Worm (Caenorhabditis elegans) whole organism, mixed stage, embryonic: Measurements from ENCODE around the gene F13B9.2.

ENCODE experiments used
- M03D4.4 ChIP-seq: sonication (generic microtip); optimal IDR thresholded peaks from 2 replicates; lab custom pipeline; 2017; ENCODE audit warnings: mild to moderate bottlenecking, missing genetic modification characterization, missing compliant biosample characterization
- blmp-1 ChIP-seq: fragments of 150-350 bp; optimal IDR thresholded peaks from 2 replicates; lab custom pipeline; 2014; ENCODE audit warnings: missing biosample characterization, missing genetic modification characterization
- ceh-39 ChIP-seq: fragments of 150-350 bp; optimal IDR thresholded peaks from 2 replicates; lab custom pipeline; 2014; ENCODE audit warnings: missing biosample characterization, missing genetic modification characterization
- ces-1 ChIP-seq: fragments of 150-350 bp; optimal IDR thresholded peaks from 2 replicates; lab custom pipeline; 2014; ENCODE audit warnings: missing biosample characterization, missing genetic modification reagents, missing genetic modification characterization
- drap-1 ChIP-seq: fragments of 200-800 bp; sonication (Bioruptor generic); optimal IDR thresholded peaks from 3 replicates; lab custom pipeline; 2018; ENCODE audit warnings: mild to moderate bottlenecking, missing genetic modification characterization, missing compliant biosample characterization
- elt-1 ChIP-seq: sonication (generic microtip); optimal IDR thresholded peaks from 2 replicates; lab custom pipeline; 2017; ENCODE audit warnings: missing genetic modification characterization, mild to moderate bottlenecking, missing compliant biosample characterization, antibody characterized with exemption, moderate library complexity, borderline replicate concordance; ENCODE audit not compliant: insufficient read depth
- elt-3 ChIP-seq: fragments of 150-350 bp; optimal IDR thresholded peaks from 2 replicates; lab custom pipeline; 2014; ENCODE audit warnings: missing biosample characterization, missing genetic modification characterization
- ham-2 ChIP-seq: fragments of 200-800 bp; sonication (Bioruptor generic); optimal IDR thresholded peaks from 2 replicates; lab custom pipeline; 2018; ENCODE audit warnings: mild to moderate bottlenecking, missing genetic modification characterization, missing compliant biosample characterization
- hlh-1 ChIP-seq: fragments of 150-350 bp; optimal IDR thresholded peaks from 2 replicates; lab custom pipeline; 2014; ENCODE audit warnings: missing biosample characterization, missing genetic modification reagents, missing genetic modification characterization
- lin-13 ChIP-seq: fragments of 150-350 bp; optimal IDR thresholded peaks from 2 replicates; lab custom pipeline; 2014; ENCODE audit warnings: missing biosample characterization, missing genetic modification characterization
- lin-32 ChIP-seq: fragments of 200-800 bp; sonication (Bioruptor generic); optimal IDR thresholded peaks from 2 replicates; lab custom pipeline; 2018; ENCODE audit warnings: mild to moderate bottlenecking, missing genetic modification characterization, missing compliant biosample characterization
- mab-5 ChIP-seq: fragments of 150-350 bp; optimal IDR thresholded peaks from 2 replicates; lab custom pipeline; 2014; ENCODE audit warnings: missing biosample characterization, missing genetic modification characterization
- mep-1 ChIP-seq: fragments of 150-350 bp; optimal IDR thresholded peaks from 2 replicates; lab custom pipeline; 2017; ENCODE audit warnings: missing biosample characterization, missing genetic modification reagents, missing genetic modification characterization, inconsistent platforms
- nhr-12 ChIP-seq: fragments of 150-350 bp; optimal IDR thresholded peaks from 2 replicates; lab custom pipeline; 2014; ENCODE audit warnings: missing biosample characterization, missing genetic modification characterization
- nhr-237 ChIP-seq: fragments of 150-350 bp; optimal IDR thresholded peaks from 2 replicates; lab custom pipeline; 2014; ENCODE audit warnings: missing biosample characterization, missing genetic modification characterization
- nhr-76 ChIP-seq: sonication (generic microtip); optimal IDR thresholded peaks from 2 replicates; lab custom pipeline; 2017; ENCODE audit warnings: missing biosample characterization, missing genetic modification characterization
- pha-4 ChIP-seq: fragments of 150-350 bp; optimal IDR thresholded peaks from 2 replicates; lab custom pipeline; 2018; ENCODE audit warnings: missing biosample characterization, missing genetic modification reagents, missing genetic modification characterization
- sem-2 ChIP-seq: fragments of 200-800 bp; sonication (Bioruptor generic); optimal IDR thresholded peaks from 2 replicates; lab custom pipeline; 2018; ENCODE audit warnings: mild to moderate bottlenecking, missing genetic modification characterization, missing compliant biosample characterization
- sptf-1 ChIP-seq: sonication (generic microtip); optimal IDR thresholded peaks from 2 replicates; lab custom pipeline; 2017; ENCODE audit warnings: mild to moderate bottlenecking, missing genetic modification characterization, moderate library complexity, missing compliant biosample characterization
- tbx-8 ChIP-seq: fragments of 200-800 bp; sonication (Bioruptor generic); optimal IDR thresholded peaks from 2 replicates; lab custom pipeline; 2018; ENCODE audit warnings: mild to moderate bottlenecking, missing genetic modification characterization, moderate library complexity, missing compliant biosample characterization
- unc-120 ChIP-seq: sonication (generic microtip); optimal IDR thresholded peaks from 2 replicates; lab custom pipeline; 2017; ENCODE audit warnings: missing genetic modification characterization, missing compliant biosample characterization; ENCODE audit not compliant: poor library complexity, severe bottlenecking
- zip-8 ChIP-seq: fragments of 150-350 bp; optimal IDR thresholded peaks from 2 replicates; lab custom pipeline; 2014; ENCODE audit warnings: missing biosample characterization, missing genetic modification characterization
- ztf-11 ChIP-seq: fragments of 150-350 bp; optimal IDR thresholded peaks from 2 replicates; lab custom pipeline; 2014; ENCODE audit warnings: missing biosample characterization, missing genetic modification characterization

The F13B9.2 gene

ce11 chrX:8246126-8246525 lies 39.4 kb upstream of the F13B9.2 start, which contains the start of gene kqt-2:
Gene kqt-2 (minus strand): TSS chrX:8246369.
- no peak for TF ChIP-seq elt-3 (tag; lab: Kevin White, UChicago)
- no peak for TF ChIP-seq sptf-1 (tag; lab: Kevin White, UChicago)
- no peak for TF ChIP-seq zip-8 (tag; lab: Kevin White, UChicago)
- TF ChIP-seq ztf-11 (tag; lab: Kevin White, UChicago) = no peak
- no peak for TF ChIP-seq M03D4.4 (tag; lab: Kevin White, UChicago)

- TF ChIP-seq unc-120 (tag; lab: Kevin White, UChicago) = no peak
Measured at ce11 chrX:8247088-8247487, 38.4 kb upstream of the F13B9.2 start.

- TF ChIP-seq ham-2 (GFP tag; lab: Kevin White, UChicago) (peak; percentile 49), nhr-76 (tag; lab: Kevin White, UChicago) (no peak), ces-1 (GFP tag; lab: Kevin White, UChicago) (peak; percentile 57)
- TF ChIP-seq, all 35 proteins: peak for 2
Measured at ce11 chrX:8252293-8252692, 33.2 kb upstream of the F13B9.2 start, which contains the start of gene M60.6. Gene M60.6 (minus strand): TSS chrX:8252458.

ce11 chrX:8255433-8255832 lies 30.1 kb upstream of the F13B9.2 start:
- TF ChIP-seq blmp-1 (tag; lab: Kevin White, UChicago) (peak; percentile 42), mep-1 (tag; lab: Kevin White, UChicago) (no peak), pha-4 (tag; lab: Kevin White, UChicago) (no peak), unc-120 (tag; lab: Kevin White, UChicago) (no peak), hlh-1 (tag; lab: Kevin White, UChicago) (no peak), elt-1 (tag; lab: Kevin White, UChicago) (no peak), elt-3 (tag; lab: Kevin White, UChicago) (no peak)
- TF ChIP-seq, all 35 proteins: peak for 1

- TF ChIP-seq tbx-8 (GFP tag; lab: Kevin White, UChicago) = no peak
- TF ChIP-seq lin-13 (tag; lab: Kevin White, UChicago) = no peak
- TF ChIP-seq elt-3 (tag; lab: Kevin White, UChicago) = no peak
- TF ChIP-seq unc-120 (tag; lab: Kevin White, UChicago) = no peak
- TF ChIP-seq ceh-39 = no peak
- TF ChIP-seq, all 35 proteins: peak for 0
Measured at ce11 chrX:8257687-8258086, 27.8 kb upstream of the F13B9.2 start.

- no peak for TF ChIP-seq drap-1 (GFP tag; lab: Kevin White, UChicago)
- no peak for TF ChIP-seq unc-120 (tag; lab: Kevin White, UChicago)
- TF ChIP-seq sem-2 (GFP tag; lab: Kevin White, UChicago) = no peak
- TF ChIP-seq, all 35 proteins: peak for 0
Measured at ce11 chrX:8261125-8261684, 24.3 kb upstream of the F13B9.2 start, which contains the start of gene M60.7. Gene M60.7 (minus strand): TSS chrX:8261175.

ce11 chrX:8262734-8263133 lies 22.7 kb upstream of the F13B9.2 start:
- TF ChIP-seq hlh-1 (tag; lab: Kevin White, UChicago) = peak; percentile 30
- no peak for TF ChIP-seq mab-5 (tag; lab: Kevin White, UChicago)
- no peak for TF ChIP-seq nhr-237
- TF ChIP-seq, all 35 proteins: peak for 1

- TF ChIP-seq lin-32 (GFP tag; lab: Kevin White, UChicago) (no peak), nhr-12 (tag; lab: Kevin White, UChicago) (no peak), ces-1 (GFP tag; lab: Kevin White, UChicago) (peak; percentile 79)
Measured at ce11 chrX:8268083-8268482, 17.4 kb upstream of the F13B9.2 start.
